Worm (Caenorhabditis elegans): Measurements from ENCODE around the gene nhr-172.

ce11 chrV:7558693-7559092, 49.9 kb downstream of the nhr-172 start, which contains the start of gene ets-7:
- no peak for TF ChIP-seq zag-1 (tag; optimal IDR thresholded peaks at IDR 0.05)
- TF ChIP-seq ztf-11 (tag; optimal IDR thresholded peaks at IDR 0.05) = no peak
- no peak for TF ChIP-seq pha-4 (tag; optimal IDR thresholded peaks at IDR 0.05)
- TF ChIP-seq lin-39 (tag; optimal IDR thresholded peaks at IDR 0.05) = no peak
- TF ChIP-seq unc-39 (tag; optimal IDR thresholded peaks at IDR 0.05) = no peak
- TF ChIP-seq snpc-4 (tag; optimal IDR thresholded peaks at IDR 0.05) = no peak
- no peak for TF ChIP-seq nhr-77 (tag; optimal IDR thresholded peaks at IDR 0.05)
- no peak for TF ChIP-seq nhr-25 (tag; optimal IDR thresholded peaks at IDR 0.05)
- no peak for TF ChIP-seq elt-2 (tag; optimal IDR thresholded peaks at IDR 0.05)
- TF ChIP-seq ztf-4 (tag; optimal IDR thresholded peaks at IDR 0.05) = no peak
- no peak for TF ChIP-seq nhr-76 (tag; optimal IDR thresholded peaks at IDR 0.05)
- TF ChIP-seq ceh-28 (tag; optimal IDR thresholded peaks at IDR 0.05) = no peak
